Fruit fly (Drosophila melanogaster): Measurements from ENCODE around the gene Ir68a.

DNA sequence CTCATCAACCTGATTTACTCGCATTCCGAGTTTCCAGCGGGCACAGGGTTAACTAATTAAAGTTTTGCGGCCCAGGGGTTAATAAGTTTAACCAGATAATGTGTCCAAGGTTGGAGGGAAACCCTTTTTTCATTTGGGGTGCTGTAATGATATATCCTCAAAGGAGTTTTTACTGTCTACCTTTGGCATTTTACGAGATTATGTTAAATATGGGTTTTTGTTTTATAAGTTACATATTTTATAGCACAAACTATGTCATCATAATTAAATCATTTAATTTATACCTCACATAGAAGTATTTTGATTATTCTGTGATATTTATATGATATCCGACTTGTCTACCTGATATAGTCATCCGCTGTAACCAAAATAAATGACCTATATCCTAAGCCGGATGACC, at the start of gene Ir68a:
- TF ChIP-seq CTCF (optimal IDR thresholded peaks at IDR 0.05) = no peak
- TF ChIP-seq CG8478 (optimal IDR thresholded peaks at IDR 0.05) = no peak
